Worm (Caenorhabditis elegans): ENCODE results near the gene mtl-1.

DNA sequence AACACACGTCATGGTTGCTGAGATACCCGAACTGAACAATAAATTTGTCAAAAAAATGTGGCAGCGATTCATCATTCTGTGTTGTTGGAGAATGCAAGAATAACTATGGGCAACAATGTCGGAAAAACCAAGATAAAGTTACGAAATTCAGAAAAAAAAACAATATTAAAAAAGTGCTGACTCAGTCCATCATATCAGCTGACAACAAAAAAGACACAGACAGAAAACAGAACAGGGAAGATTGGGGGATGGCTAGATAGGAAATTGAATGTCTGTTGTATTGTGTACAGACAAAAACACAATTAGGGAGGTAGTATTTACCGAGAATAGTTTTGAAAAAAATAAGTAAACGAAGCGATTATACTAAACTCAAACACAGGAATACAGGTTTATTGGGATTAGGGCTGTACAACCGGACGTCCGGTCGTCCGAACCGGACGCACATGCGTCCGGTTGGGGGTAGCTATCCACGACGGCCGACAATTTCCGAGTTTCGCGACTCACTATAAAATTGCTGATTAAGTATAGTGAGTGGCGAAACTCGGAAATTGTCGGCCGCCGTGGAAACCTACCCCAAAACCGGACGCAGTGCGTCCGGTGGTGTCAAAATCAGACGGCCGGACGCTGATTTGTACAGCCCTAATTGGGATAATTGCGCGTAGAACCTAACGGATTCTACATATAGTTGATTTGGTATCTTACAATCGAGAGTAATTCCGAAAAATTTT lies 34.0 kb downstream of the mtl-1 start:
- TF ChIP-seq T23F11.4 (GFP tag; optimal IDR thresholded peaks at IDR 0.05) = no peak
- no peak for TF ChIP-seq eyg-1 (tag; optimal IDR thresholded peaks at IDR 0.05)
- TF ChIP-seq unc-42 (tag; optimal IDR thresholded peaks at IDR 0.05) = no peak
- no peak for TF ChIP-seq dve-1 (tag; optimal IDR thresholded peaks at IDR 0.05)
- TF ChIP-seq tbx-2 (tag; optimal IDR thresholded peaks at IDR 0.05) = no peak
- TF ChIP-seq pros-1 (tag; optimal IDR thresholded peaks at IDR 0.05) = no peak
